Worm (Caenorhabditis elegans): ENCODE measurements around the gene cpg-7.

Gene cpg-7

ce11 chrII:14154357-14154756, 45.3 kb upstream of the cpg-7 start, which contains the start of gene Y48B6A.1 (continued):
- peak; percentile 88 to 91 (median 88) for TF ChIP-seq dpl-1 (GFP tag; optimal IDR thresholded peaks at IDR 0.05)
- TF ChIP-seq nhr-84 (tag; optimal IDR thresholded peaks at IDR 0.05) = peak; percentile 23
- peak; percentile 66 for TF ChIP-seq fkh-10 (GFP tag; optimal IDR thresholded peaks at IDR 0.05)
- TF ChIP-seq blmp-1 (tag; optimal IDR thresholded peaks at IDR 0.05) = peak; percentile 87
- peak; percentile 95 for TF ChIP-seq nhr-47 (tag; optimal IDR thresholded peaks at IDR 0.05)
- peak; percentile 74 for TF ChIP-seq ztf-4 (tag; optimal IDR thresholded peaks at IDR 0.05)
- TF ChIP-seq lin-35 (GFP tag; optimal IDR thresholded peaks at IDR 0.05) = peak; percentile 93 to 95
- TF ChIP-seq hpl-2 (GFP tag; optimal IDR thresholded peaks at IDR 0.05) = peak; percentile 82
- TF ChIP-seq fkh-8 (tag; optimal IDR thresholded peaks at IDR 0.05) = peak; percentile 97
- TF ChIP-seq efl-1 (optimal IDR thresholded peaks at IDR 0.05) = peak; percentile 91 to 94
- TF ChIP-seq efl-1 (GFP tag; optimal IDR thresholded peaks at IDR 0.05 in 1 of 2) = peak; percentile 89 to 98
- peak; percentile 97 for TF ChIP-seq skn-1 (tag; optimal IDR thresholded peaks at IDR 0.05)
- no peak for TF ChIP-seq ets-5 (GFP tag; IDR thresholded peaks at IDR 0.05)
- peak; percentile 30 for TF ChIP-seq sup-37 (GFP tag; optimal IDR thresholded peaks at IDR 0.05)
- no peak for TF ChIP-seq zag-1 (tag; optimal IDR thresholded peaks at IDR 0.05)
- TF ChIP-seq ceh-90 (tag; optimal IDR thresholded peaks at IDR 0.05) = peak; percentile 90
- peak; percentile 90 for TF ChIP-seq nhr-20 (tag; optimal IDR thresholded peaks at IDR 0.05)
- TF ChIP-seq snu-23 (GFP tag; optimal IDR thresholded peaks at IDR 0.05) = peak; percentile 96
- TF ChIP-seq nhr-85 (tag) = peak; percentile 94
- TF ChIP-seq nhr-11 (tag; optimal IDR thresholded peaks at IDR 0.05) = peak; percentile 66
- peak; percentile 94 for TF ChIP-seq xbp-1 (tag; optimal IDR thresholded peaks at IDR 0.05)
- TF ChIP-seq fkh-4 (tag; optimal IDR thresholded peaks at IDR 0.05; ENCODE audit: borderline replicate concordance) = peak; percentile 92
- peak; percentile 99 for TF ChIP-seq nhr-77 (tag; optimal IDR thresholded peaks at IDR 0.05)
- TF ChIP-seq egl-13 (tag; optimal IDR thresholded peaks at IDR 0.05) = peak; percentile 87
- no peak for TF ChIP-seq nhr-76 (tag; optimal IDR thresholded peaks at IDR 0.05)
- TF ChIP-seq C34B4.2 (tag; optimal IDR thresholded peaks at IDR 0.05) = no peak
- TF ChIP-seq lin-15B (tag; optimal IDR thresholded peaks at IDR 0.05) = peak; percentile 99
- TF ChIP-seq unc-86 (tag; optimal IDR thresholded peaks at IDR 0.05) = peak; percentile 84
- peak; percentile 94 for TF ChIP-seq lin-13 (GFP tag; optimal IDR thresholded peaks at IDR 0.05)
- TF ChIP-seq mab-9 (GFP tag; IDR thresholded peaks at IDR 0.05) = peak; percentile 75; the same call in 1 of the 2 replicates
- TF ChIP-seq mep-1 (tag; optimal IDR thresholded peaks at IDR 0.05) = peak; percentile 98
- no peak for TF ChIP-seq unc-62 (GFP tag; optimal IDR thresholded peaks at IDR 0.05)
- TF ChIP-seq nhr-90 (tag; optimal IDR thresholded peaks at IDR 0.05; ENCODE audit: poor library complexity) = peak; percentile 96
- peak; percentile 79 for TF ChIP-seq F16B12.6 (tag; optimal IDR thresholded peaks at IDR 0.05)
- peak; percentile 30 for TF ChIP-seq ceh-8 (GFP tag; optimal IDR thresholded peaks at IDR 0.05)
- peak; percentile 92 for TF ChIP-seq isw-1 (GFP tag; IDR thresholded peaks at IDR 0.05)
- peak; percentile 97 for TF ChIP-seq lir-3 (tag; optimal IDR thresholded peaks at IDR 0.05; ENCODE audit: poor library complexity)
- peak; percentile 89 for TF ChIP-seq irx-1 (tag; optimal IDR thresholded peaks at IDR 0.05)
- TF ChIP-seq mef-2 (tag; optimal IDR thresholded peaks at IDR 0.05) = peak; percentile 10
- peak; percentile 80 for TF ChIP-seq C04F5.9 (tag; optimal IDR thresholded peaks at IDR 0.05)
- TF ChIP-seq ces-1 (GFP tag; optimal IDR thresholded peaks at IDR 0.05) = no peak
- peak in 5 of 6 experiments; percentile 71 to 100 (median 85) for TF ChIP-seq elt-3 (tag; optimal IDR thresholded peaks at IDR 0.05)
- TF ChIP-seq pag-3 (tag; optimal IDR thresholded peaks at IDR 0.05; ENCODE audit: borderline replicate concordance, insufficient read depth) = peak; percentile 54
- no peak for TF ChIP-seq nhr-28 (tag; optimal IDR thresholded peaks at IDR 0.05)
- TF ChIP-seq snpc-4 (tag; optimal IDR thresholded peaks at IDR 0.05) = peak; percentile 94
- no peak for TF ChIP-seq nhr-12 (tag; optimal IDR thresholded peaks at IDR 0.05)
- peak; percentile 98 for TF ChIP-seq C16A3.4 (tag; optimal IDR thresholded peaks at IDR 0.05)
- TF ChIP-seq tlp-1 (tag; optimal IDR thresholded peaks at IDR 0.05) = no peak
- peak; percentile 71 for TF ChIP-seq lin-39 (tag; optimal IDR thresholded peaks at IDR 0.05)
- TF ChIP-seq elt-2 (tag; optimal IDR thresholded peaks at IDR 0.05) = peak; percentile 49
- peak; percentile 71 for TF ChIP-seq sox-4 (tag; optimal IDR thresholded peaks at IDR 0.05)
- peak; percentile 98 to 99 for TF ChIP-seq lsy-2 (tag; optimal IDR thresholded peaks at IDR 0.05)
- peak in 1 of 2 experiments; percentile 88 for TF ChIP-seq mdl-1 (tag; optimal IDR thresholded peaks at IDR 0.05)
